Worm (Caenorhabditis elegans) whole organism, L4 larva: ENCODE measurements around the gene C18D11.3.

Source experiments
- T20F7.1 ChIP-seq: fragments of 200-800 bp; sonication (Bioruptor generic); optimal IDR thresholded peaks from 2 replicates; lab custom pipeline; 2018; ENCODE audit warnings: mild to moderate bottlenecking, missing genetic modification characterization, missing compliant biosample characterization
- T26A8.4 ChIP-seq: fragments of 200-800 bp; sonication (Bioruptor generic); IDR thresholded peaks from 2 replicates; pipeline ENCODE4 v1.3.6; 2022; ENCODE audit warnings: missing genetic modification characterization, missing compliant biosample characterization
- Y105C5A.15 ChIP-seq: fragments of 200-800 bp; sonication (Bioruptor generic); IDR thresholded peaks from 2 replicates; pipeline ENCODE4 v1.3.6; 2022; ENCODE audit warnings: missing genetic modification characterization, missing compliant biosample characterization
- Y48G9A.11 ChIP-seq: fragments of 200-800 bp; sonication (Bioruptor generic); IDR thresholded peaks from 2 replicates; pipeline ENCODE4 v1.3.6; 2022; ENCODE audit warnings: missing genetic modification reagents, missing genetic modification characterization, missing compliant biosample characterization
- ZK546.5 ChIP-seq, 2 experiments: sonication (generic microtip); optimal IDR thresholded peaks; 2 replicates each; lab custom pipeline; 2017; ENCODE audit warnings: missing biosample characterization in 2 of 2, missing genetic modification characterization in 2 of 2
- aly-2 ChIP-seq: sonication (generic microtip); optimal IDR thresholded peaks from 2 replicates; lab custom pipeline; 2018; ENCODE audit warnings: missing biosample characterization, missing genetic modification characterization
- ama-1 ChIP-seq: fragments of 150-350 bp; optimal IDR thresholded peaks from 2 replicates; lab custom pipeline; 2014; ENCODE audit warnings: inconsistent platforms, mixed read lengths
- arid-1 ChIP-seq: fragments of 200-800 bp; sonication (Bioruptor generic); conservative IDR thresholded peaks from 2 replicates; pipeline ENCODE4 v1.3.6; 2022; ENCODE audit warnings: missing genetic modification reagents, missing genetic modification characterization, missing compliant biosample characterization
- ceh-20 ChIP-seq: fragments of 200-800 bp; sonication (Bioruptor generic); IDR thresholded peaks from 2 replicates; pipeline ENCODE4 v1.3.6; 2022; ENCODE audit warnings: missing genetic modification reagents, missing genetic modification characterization, missing compliant biosample characterization
- ces-1 ChIP-seq: fragments of 150-350 bp; sonication (generic microtip); optimal IDR thresholded peaks from 4 replicates; lab custom pipeline; 2014; ENCODE audit warnings: missing biosample characterization, missing genetic modification reagents, missing genetic modification characterization
- cey-2 ChIP-seq: sonication (generic microtip); optimal IDR thresholded peaks from 3 replicates; lab custom pipeline; 2017; ENCODE audit warnings: missing genetic modification characterization, mild to moderate bottlenecking, missing compliant biosample characterization, antibody characterized with exemption, borderline replicate concordance; ENCODE audit not compliant: insufficient read depth
- ctbp-1 ChIP-seq: fragments of 200-800 bp; sonication (Bioruptor generic); IDR thresholded peaks from 2 replicates; pipeline ENCODE4 v1.3.6; 2022; ENCODE audit warnings: missing genetic modification reagents, missing genetic modification characterization, missing compliant biosample characterization
- daf-16 ChIP-seq, 3 experiments: sonication (generic microtip); optimal IDR thresholded peaks; 2 replicates each; lab custom pipeline; 2016 to 2017; ENCODE audit warnings: missing genetic modification characterization in 3 of 3, missing genetic modification reagents in 3 of 3, mild to moderate bottlenecking in 2 of 3, missing compliant biosample characterization in 2 of 3, missing biosample characterization in 1 of 3, moderate library complexity in 1 of 3
- dmd-8 ChIP-seq: fragments of 200-800 bp; sonication (Bioruptor generic); IDR thresholded peaks from 2 replicates; pipeline ENCODE4 v1.3.6; 2022; ENCODE audit warnings: missing genetic modification characterization, missing compliant biosample characterization
- egl-43 ChIP-seq: fragments of 200-800 bp; sonication (Bioruptor generic); IDR thresholded peaks from 2 replicates; pipeline ENCODE4 v1.3.6; 2022; ENCODE audit warnings: missing genetic modification reagents, missing genetic modification characterization, missing compliant biosample characterization
- fkh-10 ChIP-seq: fragments of 150-350 bp; optimal IDR thresholded peaks from 2 replicates; lab custom pipeline; 2014; ENCODE audit warnings: missing biosample characterization, missing genetic modification reagents, missing genetic modification characterization
- gei-8 ChIP-seq: fragments of 200-800 bp; sonication (Bioruptor generic); optimal IDR thresholded peaks from 2 replicates; lab custom pipeline; 2018; ENCODE audit warnings: mild to moderate bottlenecking, missing genetic modification characterization, missing compliant biosample characterization
- hif-1 ChIP-seq, 2 experiments: sonication (generic microtip); optimal IDR thresholded peaks; 2 replicates each; lab custom pipeline; 2016 to 2017; ENCODE audit warnings: missing compliant biosample characterization in 2 of 2, missing genetic modification characterization in 2 of 2, missing genetic modification reagents in 2 of 2, missing genotype in 2 of 2, mild to moderate bottlenecking in 1 of 2
- hlh-11 ChIP-seq: fragments of 200-800 bp; sonication (Bioruptor generic); optimal IDR thresholded peaks from 2 replicates; lab custom pipeline; 2018; ENCODE audit warnings: mild to moderate bottlenecking, missing genetic modification characterization, missing compliant biosample characterization
- hlh-30 ChIP-seq: sonication (generic microtip); optimal IDR thresholded peaks from 2 replicates; lab custom pipeline; 2017; ENCODE audit warnings: antibody characterized with exemption, mild to moderate bottlenecking, missing genetic modification characterization, missing compliant biosample characterization; ENCODE audit not compliant: insufficient read depth
- hmg-1.1 ChIP-seq: fragments of 200-800 bp; sonication (Bioruptor generic); IDR thresholded peaks from 2 replicates; pipeline ENCODE4 v1.3.6; 2022; ENCODE audit warnings: missing genetic modification reagents, missing genetic modification characterization, missing compliant biosample characterization
- jun-1 ChIP-seq: fragments of 150-350 bp; optimal IDR thresholded peaks from 2 replicates; lab custom pipeline; 2014; ENCODE audit warnings: missing biosample characterization, missing genetic modification reagents, missing genetic modification characterization
- lin-38 ChIP-seq: fragments of 200-800 bp; sonication (Bioruptor generic); IDR thresholded peaks from 2 replicates; pipeline ENCODE4 v1.3.6; 2022; ENCODE audit warnings: missing genetic modification reagents, missing genetic modification characterization, missing compliant biosample characterization
- madf-5 ChIP-seq, 2 experiments: fragments of 200-800 bp; sonication (Bioruptor generic); IDR thresholded peaks; 2 replicates each; pipeline ENCODE4 v1.3.6; 2022; ENCODE audit warnings: missing compliant biosample characterization in 2 of 2, missing genetic modification characterization in 2 of 2
- mdt-29 ChIP-seq: fragments of 200-800 bp; sonication (Bioruptor generic); IDR thresholded peaks from 2 replicates; pipeline ENCODE4 v1.3.6; 2022; ENCODE audit warnings: missing genetic modification reagents, missing genetic modification characterization, missing compliant biosample characterization
- mep-1 ChIP-seq: fragments of 150-350 bp; sonication (generic microtip); optimal IDR thresholded peaks from 3 replicates; lab custom pipeline; 2014; ENCODE audit warnings: missing biosample characterization, missing genetic modification characterization
- mes-2 ChIP-seq: sonication (generic microtip); optimal IDR thresholded peaks from 2 replicates; lab custom pipeline; 2016; ENCODE audit warnings: missing genotype, mild to moderate bottlenecking, missing genetic modification characterization, missing compliant biosample characterization; ENCODE audit not compliant: poor library complexity, severe bottlenecking
- nhr-77 ChIP-seq: fragments of 150-350 bp; optimal IDR thresholded peaks from 2 replicates; lab custom pipeline; 2014; ENCODE audit warnings: missing biosample characterization, missing genetic modification characterization
- pha-4 ChIP-seq, 2 experiments: fragments of 150-350 bp in 1 of 2; fragments of 200-800 bp in 1 of 2; sonication (Bioruptor generic) in 1 of 2; IDR thresholded peaks in 1 of 2; optimal IDR thresholded peaks in 1 of 2; 2 replicates each; pipeline versions ENCODE4 v1.3.6 to Lab custom; 2014 to 2022; ENCODE audit warnings: missing genetic modification characterization in 2 of 2, missing genetic modification reagents in 2 of 2, missing biosample characterization in 1 of 2, missing compliant biosample characterization in 1 of 2
- php-3 ChIP-seq: fragments of 200-800 bp; sonication (Bioruptor generic); IDR thresholded peaks from 2 replicates; pipeline ENCODE4 v1.3.6; 2022; ENCODE audit warnings: missing genetic modification reagents, missing genetic modification characterization, missing compliant biosample characterization
- pqm-1 ChIP-seq: sonication (generic microtip); optimal IDR thresholded peaks from 2 replicates; lab custom pipeline; 2017; ENCODE audit warnings: missing biosample characterization, missing genetic modification characterization
- rbr-2 ChIP-seq: sonication (generic microtip); optimal IDR thresholded peaks from 2 replicates; lab custom pipeline; 2016; ENCODE audit warnings: missing genotype, missing genetic modification characterization, missing compliant biosample characterization
- sdz-12 ChIP-seq: fragments of 200-800 bp; sonication (Bioruptor generic); optimal IDR thresholded peaks from 2 replicates; lab custom pipeline; 2018; ENCODE audit warnings: mild to moderate bottlenecking, missing genetic modification characterization, missing compliant biosample characterization
- set-16 ChIP-seq: fragments of 200-800 bp; sonication (Bioruptor generic); IDR thresholded peaks from 2 replicates; pipeline ENCODE4 v1.3.6; 2022; ENCODE audit warnings: missing genetic modification reagents, missing genetic modification characterization, missing compliant biosample characterization
- snpc-1.2 ChIP-seq: fragments of 200-800 bp; sonication (Bioruptor generic); IDR thresholded peaks from 2 replicates; pipeline ENCODE4 v1.3.6; 2022; ENCODE audit warnings: missing genetic modification reagents, missing genetic modification characterization, missing compliant biosample characterization
- snpc-4 ChIP-seq: fragments of 150-350 bp; optimal IDR thresholded peaks from 2 replicates; lab custom pipeline; 2014; ENCODE audit warnings: missing biosample characterization, missing genetic modification characterization
- spr-1 ChIP-seq: sonication (generic microtip); optimal IDR thresholded peaks from 2 replicates; lab custom pipeline; 2016; ENCODE audit warnings: mild to moderate bottlenecking, missing genetic modification characterization, missing compliant biosample characterization
- spr-3 ChIP-seq: fragments of 200-800 bp; sonication (Bioruptor generic); optimal IDR thresholded peaks from 2 replicates; lab custom pipeline; 2018; ENCODE audit warnings: mild to moderate bottlenecking, missing genetic modification characterization, missing compliant biosample characterization
- unc-130 ChIP-seq: sonication (generic microtip); optimal IDR thresholded peaks from 2 replicates; lab custom pipeline; 2016; ENCODE audit warnings: missing genetic modification reagents, missing genetic modification characterization, missing compliant biosample characterization
- unc-62 ChIP-seq, 3 experiments: fragments of 150-350 bp in 1 of 3; sonication (generic microtip); optimal IDR thresholded peaks in 2 of 3; peaks in 1 of 3; 1 replicate in 1 of 3; 2 replicates in 2 of 3; lab custom pipeline; 2014 to 2017; ENCODE audit warnings: missing biosample characterization in 3 of 3, missing genetic modification characterization in 3 of 3, missing genetic modification reagents in 3 of 3, missing genotype in 1 of 3
- zfp-2 ChIP-seq: sonication (generic microtip); optimal IDR thresholded peaks from 2 replicates; lab custom pipeline; 2016; ENCODE audit warnings: mild to moderate bottlenecking, missing genetic modification characterization, missing compliant biosample characterization
- zfp-3 ChIP-seq: fragments of 200-800 bp; sonication (Bioruptor generic); conservative IDR thresholded peaks from 2 replicates; pipeline ENCODE4 v1.3.6; 2022; ENCODE audit warnings: missing genetic modification reagents, missing genetic modification characterization, missing compliant biosample characterization
- zip-2 ChIP-seq: fragments of 150-350 bp; optimal IDR thresholded peaks from 2 replicates; lab custom pipeline; 2014; ENCODE audit warnings: missing biosample characterization, missing genetic modification characterization
- ztf-11 ChIP-seq: fragments of 150-350 bp; optimal IDR thresholded peaks from 2 replicates; lab custom pipeline; 2014; ENCODE audit warnings: missing biosample characterization, missing genetic modification characterization
- ztf-7 ChIP-seq: fragments of 150-350 bp; optimal IDR thresholded peaks from 2 replicates; lab custom pipeline; 2014; ENCODE audit warnings: missing biosample characterization, missing genetic modification characterization

C18D11.3 gene

DNA sequence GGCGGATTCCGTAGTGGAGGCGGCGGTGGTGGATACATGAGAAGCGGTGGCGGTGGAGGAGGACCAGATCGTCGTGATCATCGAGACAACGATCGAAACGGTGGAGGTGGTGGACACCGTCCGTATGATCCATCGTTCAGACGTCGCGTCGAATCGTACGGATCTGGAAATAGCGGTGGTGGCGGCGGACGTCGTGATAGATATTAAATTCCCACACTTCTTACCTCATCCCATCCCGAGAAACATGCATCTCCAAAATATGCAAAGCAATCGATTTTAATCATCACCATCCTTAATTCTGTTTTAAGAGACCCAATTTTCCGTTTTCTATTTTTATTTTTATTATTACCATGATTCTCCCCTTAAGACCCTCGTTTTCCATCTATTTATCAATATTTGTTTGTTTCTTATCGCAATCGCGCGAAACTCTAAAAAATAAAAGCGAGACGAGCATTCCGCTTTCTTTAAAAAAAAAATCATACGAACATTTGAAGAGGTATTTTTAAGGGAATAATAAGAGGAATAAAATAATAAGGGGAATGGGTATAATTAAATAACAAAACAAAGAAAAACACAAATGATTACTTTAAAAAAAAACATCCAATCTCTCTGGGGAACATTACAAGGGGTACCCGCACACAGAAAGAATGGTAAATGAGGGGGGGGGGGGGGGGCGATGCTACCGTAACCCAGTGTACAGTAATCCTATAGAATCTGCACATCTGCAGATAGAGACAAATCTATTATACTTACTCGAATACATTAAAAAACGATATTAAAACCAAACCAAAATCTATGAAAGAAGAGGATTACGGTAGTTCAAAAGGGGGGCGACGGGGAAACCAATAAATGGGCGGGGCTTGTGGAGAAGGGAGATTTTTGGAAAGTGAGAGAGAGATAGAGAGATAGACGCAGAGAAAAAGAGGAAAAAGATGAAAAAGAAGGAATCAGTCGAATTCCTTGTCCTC lies 7.6 kb downstream of the C18D11.3 start:
- peak in 1 of 2 experiments; percentile 25 for TF ChIP-seq daf-16 (GFP tag; optimal IDR thresholded peaks at IDR 0.05; lab: Kevin White, UChicago)
- TF ChIP-seq daf-16 (tag; optimal IDR thresholded peaks at IDR 0.05; lab: Kevin White, UChicago) = peak; percentile 57
- TF ChIP-seq snpc-1.2 (GFP tag; lab: Robert Waterston, UW) = peak; percentile 69
- no peak for TF ChIP-seq zip-2 (tag; lab: Kevin White, UChicago)
- TF ChIP-seq ztf-7 (tag; lab: Kevin White, UChicago) = no peak
- 0 out of 2 replicates have a peak, but pooled peaks have one; percentile 5 for TF ChIP-seq dmd-8 (GFP tag; lab: Robert Waterston, UW)
- peak; percentile 61 for TF ChIP-seq ama-1
- TF ChIP-seq Y48G9A.11 = 0 out of 2 replicates have a peak, but pooled peaks have one; percentile 20
- TF ChIP-seq cey-2 = no peak
- TF ChIP-seq php-3 (GFP tag; lab: Robert Waterston, UW) = peak; percentile 56
- TF ChIP-seq zfp-2 (tag; lab: Kevin White, UChicago) = no peak
- TF ChIP-seq hlh-30 = no peak
- TF ChIP-seq mes-2 (tag; lab: Kevin White, UChicago) = peak; percentile 40
- TF ChIP-seq T20F7.1 (GFP tag; lab: Kevin White, UChicago) = no peak
- TF ChIP-seq ctbp-1 (GFP tag; lab: Robert Waterston, UW) = 0 out of 2 replicates have a peak, but pooled peaks have one; percentile 8
- TF ChIP-seq pha-4 (GFP tag; IDR thresholded peaks at IDR 0.05; lab: Robert Waterston, UW) = peak; percentile 27; the same call in 1 of the 2 replicates
- no peak for TF ChIP-seq pha-4 (tag; optimal IDR thresholded peaks at IDR 0.05; lab: Kevin White, UChicago)
- TF ChIP-seq mdt-29 = peak; percentile 69
- TF ChIP-seq jun-1 (tag; lab: Kevin White, UChicago) = no peak
- TF ChIP-seq nhr-77 (tag; lab: Kevin White, UChicago) = peak; percentile 11
- peak in 1 of 2 experiments; percentile 30 for TF ChIP-seq hif-1 (tag; optimal IDR thresholded peaks at IDR 0.05; lab: Kevin White, UChicago)
- TF ChIP-seq ZK546.5 (tag; optimal IDR thresholded peaks at IDR 0.05; lab: Kevin White, UChicago) = no peak
- peak; percentile 42 for TF ChIP-seq spr-3
- peak; percentile 41; the same call in 1 of the 2 replicates for TF ChIP-seq hmg-1.1 (GFP tag; lab: Robert Waterston, UW)
- peak; percentile 56; the same call in 1 of the 2 replicates for TF ChIP-seq set-16 (GFP tag; lab: Robert Waterston, UW)
- TF ChIP-seq unc-62 (GFP tag; optimal IDR thresholded peaks at IDR 0.05 in 1 of 2; lab: Kevin White, UChicago) = no peak
- no peak for TF ChIP-seq unc-62 (tag; optimal IDR thresholded peaks at IDR 0.05; lab: Kevin White, UChicago)
- 0 out of 4 replicates have a peak, but pooled peaks have one; percentile 34 to 60 for TF ChIP-seq madf-5 (GFP tag; IDR thresholded peaks at IDR 0.05; lab: Robert Waterston, UW)
- no peak for TF ChIP-seq rbr-2
- TF ChIP-seq aly-2 = peak; percentile 34
- TF ChIP-seq T26A8.4 (GFP tag; lab: Robert Waterston, UW) = peak; percentile 57; the same call in 1 of the 2 replicates
- TF ChIP-seq hlh-11 (tag; lab: Kevin White, UChicago) = peak; percentile 4
- peak; percentile 14 for TF ChIP-seq spr-1
- no peak for TF ChIP-seq fkh-10 (GFP tag; lab: Kevin White, UChicago)
- 0 out of 2 replicates have a peak, but pooled peaks have one; percentile 6 for TF ChIP-seq Y105C5A.15 (GFP tag; lab: Robert Waterston, UW)
- TF ChIP-seq pqm-1 (tag; lab: Kevin White, UChicago) = no peak
- TF ChIP-seq egl-43 (GFP tag; lab: Robert Waterston, UW) = peak; percentile 76; the same call in 1 of the 2 replicates
- TF ChIP-seq gei-8 (GFP tag; lab: Kevin White, UChicago) = peak; percentile 22
- peak; percentile 38 for TF ChIP-seq mep-1 (tag; lab: Kevin White, UChicago)
- TF ChIP-seq ceh-20 = peak; percentile 58
- peak; percentile 53 for TF ChIP-seq lin-38
- TF ChIP-seq ztf-11 (tag; lab: Kevin White, UChicago) = no peak
- no peak for TF ChIP-seq ces-1
- peak; percentile 32 for TF ChIP-seq sdz-12 (GFP tag; lab: Kevin White, UChicago)
- TF ChIP-seq unc-130 (GFP tag; lab: Kevin White, UChicago) = peak; percentile 4
- no peak for TF ChIP-seq snpc-4 (tag; lab: Kevin White, UChicago)
- TF ChIP-seq zfp-3 = peak; percentile 73; the same call in 1 of the 2 replicates
- peak; percentile 48; the same call in 1 of the 2 replicates for TF ChIP-seq arid-1 (GFP tag; lab: Robert Waterston, UW)
